Fruit fly (Drosophila melanogaster) whole organism, embryonic: ENCODE measurements around the gene Tim8.
A peak's percentile ranks its signal among the peaks of the same experiment; 100 is the strongest.

Experiments used
- Aef1 ChIP-seq: fragments of 200-800 bp; sonication (Bioruptor generic); IDR thresholded peaks from 3 replicates; pipeline ENCODE4 v1.3.6; 2022; ENCODE audit warnings: missing biosample characterization, missing genetic modification characterization
- BtbVII ChIP-seq: fragments of 200-800 bp; sonication (Bioruptor generic); optimal IDR thresholded peaks from 3 replicates; lab custom pipeline; 2017; ENCODE audit warnings: missing biosample characterization, mild to moderate bottlenecking, missing genetic modification characterization
- CG1233 ChIP-seq: fragments of 200-800 bp; sonication (Bioruptor generic); optimal IDR thresholded peaks from 4 replicates; lab custom pipeline; 2018; ENCODE audit warnings: missing biosample characterization, mild to moderate bottlenecking, missing genetic modification characterization
- CG15269 ChIP-seq: fragments of 200-800 bp; sonication (Bioruptor generic); optimal IDR thresholded peaks from 2 replicates; lab custom pipeline; 2018; ENCODE audit warnings: missing biosample characterization, mild to moderate bottlenecking, missing genetic modification characterization, moderate library complexity
- CG1832 ChIP-seq: fragments of 200-800 bp; sonication (Bioruptor generic); optimal IDR thresholded peaks from 2 replicates; lab custom pipeline; 2017; ENCODE audit warnings: missing biosample characterization, mild to moderate bottlenecking, missing genetic modification characterization, inconsistent platforms
- CG30020 ChIP-seq: fragments of 200-800 bp; optimal IDR thresholded peaks from 2 replicates; lab custom pipeline; 2019; ENCODE audit warnings: missing biosample characterization, mild to moderate bottlenecking, missing genetic modification characterization, moderate library complexity
- CG30431 ChIP-seq: fragments of 200-800 bp; sonication (Bioruptor generic); optimal IDR thresholded peaks from 2 replicates; lab custom pipeline; 2017; ENCODE audit warnings: missing biosample characterization, missing genetic modification characterization
- CG33213 ChIP-seq: fragments of 200-800 bp; sonication (Bioruptor generic); optimal IDR thresholded peaks from 3 replicates; lab custom pipeline; 2016; ENCODE audit warnings: missing biosample characterization, missing genetic modification characterization
- CG4617 ChIP-seq: fragments of 200-800 bp; sonication (Bioruptor generic); optimal IDR thresholded peaks from 3 replicates; lab custom pipeline; 2016; ENCODE audit warnings: missing biosample characterization, missing genetic modification characterization, borderline replicate concordance
- CG6654 ChIP-seq: fragments of 200-800 bp; sonication (Bioruptor generic); optimal IDR thresholded peaks from 2 replicates; lab custom pipeline; 2017; ENCODE audit warnings: missing biosample characterization, mild to moderate bottlenecking, missing genetic modification characterization
- CG6791 ChIP-seq: fragments of 200-800 bp; sonication (Bioruptor generic); IDR thresholded peaks from 3 replicates; pipeline ENCODE4 v1.3.6; 2022; ENCODE audit warnings: missing biosample characterization, missing genetic modification characterization; ENCODE audit not compliant: partially characterized antibody
- CG7357 ChIP-seq: fragments of 200-800 bp; sonication (Bioruptor generic); IDR thresholded peaks from 3 replicates; pipeline ENCODE4 v1.3.6; 2022; ENCODE audit warnings: missing biosample characterization, missing genetic modification characterization
- CG7556 ChIP-seq: fragments of 200-800 bp; sonication (Bioruptor generic); optimal IDR thresholded peaks from 2 replicates; lab custom pipeline; 2017; ENCODE audit warnings: missing biosample characterization, mild to moderate bottlenecking, missing genetic modification characterization
- CG7839 ChIP-seq: fragments of 200-800 bp; sonication (Bioruptor generic); optimal IDR thresholded peaks from 3 replicates; lab custom pipeline; 2018; ENCODE audit warnings: missing biosample characterization, mild to moderate bottlenecking, missing genetic modification characterization, moderate library complexity
- CG7963 ChIP-seq: fragments of 200-800 bp; sonication (Bioruptor generic); IDR thresholded peaks from 3 replicates; pipeline ENCODE4 v1.3.6; 2022; ENCODE audit warnings: missing biosample characterization, missing genetic modification characterization; ENCODE audit not compliant: partially characterized antibody
- CG8281 ChIP-seq: fragments of 200-800 bp; sonication (Bioruptor generic); optimal IDR thresholded peaks from 2 replicates; lab custom pipeline; 2018; ENCODE audit warnings: missing biosample characterization, mild to moderate bottlenecking, missing genetic modification characterization, moderate library complexity
- CG8388 ChIP-seq: fragments of 200-800 bp; sonication (Bioruptor generic); optimal IDR thresholded peaks from 2 replicates; lab custom pipeline; 2019; ENCODE audit warnings: missing biosample characterization, mild to moderate bottlenecking, missing genetic modification characterization, moderate library complexity
- CoRest ChIP-seq: fragments of 200-800 bp; sonication (Bioruptor generic); optimal IDR thresholded peaks from 3 replicates; lab custom pipeline; 2018; ENCODE audit warnings: missing biosample characterization, mild to moderate bottlenecking, missing genetic modification characterization, moderate library complexity
- Dad ChIP-seq: fragments of 200-800 bp; sonication (Bioruptor generic); optimal IDR thresholded peaks from 3 replicates; lab custom pipeline; 2016; ENCODE audit warnings: missing biosample characterization, missing genetic modification characterization
- Dll ChIP-seq: fragments of 200-800 bp; sonication (Bioruptor generic); IDR thresholded peaks from 4 replicates; pipeline ENCODE4 v1.3.6; 2022; ENCODE audit warnings: missing biosample characterization, missing genetic modification characterization; ENCODE audit not compliant: partially characterized antibody
- E2f1 ChIP-seq: fragments of 200-800 bp; sonication (Bioruptor generic); IDR thresholded peaks from 2 replicates; pipeline ENCODE4 v1.3.6; 2022; ENCODE audit warnings: missing biosample characterization, missing genetic modification characterization
- H2.0 ChIP-seq: fragments of 200-800 bp; sonication (Bioruptor generic); IDR thresholded peaks from 2 replicates; pipeline ENCODE4 v1.3.6; 2022; ENCODE audit warnings: missing biosample characterization, missing genetic modification characterization
- Hr78 ChIP-seq, 2 experiments: fragments of 200-800 bp in 1 of 2; fragments of >200 bp in 1 of 2; sonication (Bioruptor generic) in 1 of 2; optimal IDR thresholded peaks; 2 replicates each; lab custom pipeline; 2017 to 2019; ENCODE audit warnings: missing biosample characterization in 2 of 2, missing genetic modification characterization in 2 of 2, mild to moderate bottlenecking in 1 of 2, moderate library complexity in 1 of 2
- Lim3 ChIP-seq: fragments of 200-800 bp; sonication (Bioruptor generic); IDR thresholded peaks from 2 replicates; pipeline ENCODE4 v1.3.6; 2022; ENCODE audit warnings: missing biosample characterization, missing genetic modification characterization
- Lpt ChIP-seq: fragments of >200 bp; optimal IDR thresholded peaks from 2 replicates; lab custom pipeline; 2018; ENCODE audit warnings: missing biosample characterization, missing genetic modification characterization
- Nf-YB ChIP-seq: fragments of 200-800 bp; sonication (Bioruptor generic); optimal IDR thresholded peaks from 3 replicates; lab custom pipeline; 2019; ENCODE audit warnings: missing biosample characterization, mild to moderate bottlenecking, missing genetic modification characterization, moderate library complexity
- Oli ChIP-seq: fragments of 200-800 bp; sonication (Bioruptor generic); optimal IDR thresholded peaks from 2 replicates; lab custom pipeline; 2018; ENCODE audit warnings: missing biosample characterization, mild to moderate bottlenecking, missing genetic modification characterization, moderate library complexity
- Opbp ChIP-seq: fragments of 200-800 bp; sonication (Bioruptor generic); IDR thresholded peaks from 3 replicates; pipeline ENCODE4 v1.3.6; 2022; ENCODE audit warnings: missing biosample characterization, missing genetic modification characterization; ENCODE audit not compliant: partially characterized antibody
- Scr ChIP-seq: fragments of 200-800 bp; sonication (Bioruptor generic); IDR thresholded peaks from 2 replicates; pipeline ENCODE4 v1.3.6; 2022; ENCODE audit warnings: missing biosample characterization, missing genetic modification characterization; ENCODE audit not compliant: partially characterized antibody
- amos ChIP-seq: fragments of 200-800 bp; sonication (Bioruptor generic); IDR thresholded peaks from 2 replicates; pipeline ENCODE4 v1.3.6; 2022; ENCODE audit warnings: missing biosample characterization, missing genetic modification characterization; ENCODE audit not compliant: partially characterized antibody
- bbx ChIP-seq: fragments of 200-800 bp; sonication (Bioruptor generic); IDR thresholded peaks from 2 replicates; pipeline ENCODE4 v1.3.6; 2022; ENCODE audit warnings: missing biosample characterization, missing genetic modification characterization; ENCODE audit not compliant: partially characterized antibody
- caup ChIP-seq: fragments of 200-800 bp; sonication (Bioruptor generic); optimal IDR thresholded peaks from 3 replicates; lab custom pipeline; 2017; ENCODE audit warnings: missing biosample characterization, mild to moderate bottlenecking, missing genetic modification characterization, moderate library complexity; ENCODE audit not compliant: severe bottlenecking
- cg ChIP-seq: fragments of 200-800 bp; sonication (Bioruptor generic); optimal IDR thresholded peaks from 3 replicates; lab custom pipeline; 2019; ENCODE audit warnings: missing biosample characterization, mild to moderate bottlenecking, missing genetic modification characterization, moderate library complexity
- dysf ChIP-seq: fragments of 200-800 bp; sonication (Bioruptor generic); IDR thresholded peaks from 3 replicates; pipeline ENCODE4 v1.3.6; 2022; ENCODE audit warnings: missing biosample characterization, missing genetic modification characterization
- fru ChIP-seq: fragments of >200 bp; optimal IDR thresholded peaks from 2 replicates; lab custom pipeline; 2017
- gce ChIP-seq: fragments of 200-800 bp; sonication (Bioruptor generic); IDR thresholded peaks from 3 replicates; pipeline ENCODE4 v1.3.6; 2022; ENCODE audit warnings: missing biosample characterization, missing genetic modification characterization
- ind ChIP-seq: fragments of 200-800 bp; sonication (Bioruptor generic); optimal IDR thresholded peaks from 3 replicates; lab custom pipeline; 2016; ENCODE audit warnings: missing biosample characterization, missing genetic modification characterization
- klu ChIP-seq: fragments of 200-800 bp; sonication (Bioruptor generic); IDR thresholded peaks from 2 replicates; pipeline ENCODE4 v1.3.6; 2022; ENCODE audit warnings: missing biosample characterization, missing genetic modification characterization
- mld ChIP-seq: fragments of 200-800 bp; sonication (Bioruptor generic); IDR thresholded peaks from 3 replicates; pipeline ENCODE4 v1.3.6; 2022; ENCODE audit warnings: missing biosample characterization, missing genetic modification characterization; ENCODE audit not compliant: partially characterized antibody
- ranshi ChIP-seq: fragments of 200-800 bp; sonication (Bioruptor generic); IDR thresholded peaks from 2 replicates; pipeline ENCODE4 v1.3.6; 2022; ENCODE audit warnings: missing biosample characterization, missing genetic modification characterization
- shn ChIP-seq: fragments of 200-800 bp; sonication (Bioruptor generic); optimal IDR thresholded peaks from 3 replicates; lab custom pipeline; 2016; ENCODE audit warnings: missing biosample characterization, missing genetic modification characterization
- sim ChIP-seq: fragments of 200-800 bp; sonication (Bioruptor generic); IDR thresholded peaks from 2 replicates; pipeline ENCODE4 v1.3.6; 2022; ENCODE audit warnings: missing biosample characterization, missing genetic modification characterization
- so ChIP-seq: fragments of 200-800 bp; sonication (Bioruptor generic); IDR thresholded peaks from 3 replicates; pipeline ENCODE4 v1.3.6; 2022; ENCODE audit warnings: missing biosample characterization, missing genetic modification characterization
- ssp ChIP-seq: fragments of 200-800 bp; sonication (Bioruptor generic); IDR thresholded peaks from 2 replicates; pipeline ENCODE4 v1.3.6; 2022; ENCODE audit warnings: missing biosample characterization, missing genetic modification characterization
- toy ChIP-seq: fragments of 200-800 bp; sonication (Bioruptor generic); IDR thresholded peaks from 2 replicates; pipeline ENCODE4 v1.3.6; 2022; ENCODE audit warnings: missing biosample characterization, missing genetic modification characterization
- twi ChIP-seq: fragments of 200-800 bp; optimal IDR thresholded peaks from 2 replicates; lab custom pipeline; 2019; ENCODE audit warnings: missing biosample characterization, mild to moderate bottlenecking, missing genetic modification characterization, moderate library complexity
- tx ChIP-seq: fragments of 200-800 bp; sonication (Bioruptor generic); optimal IDR thresholded peaks from 2 replicates; lab custom pipeline; 2016; ENCODE audit warnings: missing biosample characterization, missing genetic modification characterization
- unc-4 ChIP-seq: fragments of 200-800 bp; sonication (Bioruptor generic); IDR thresholded peaks from 2 replicates; pipeline ENCODE4 v1.3.6; 2022; ENCODE audit warnings: missing biosample characterization, missing genetic modification characterization; ENCODE audit not compliant: partially characterized antibody
- usp ChIP-seq: fragments of >200 bp; optimal IDR thresholded peaks from 2 replicates; lab custom pipeline; 2017; ENCODE audit warnings: missing biosample characterization, missing genetic modification characterization

Gene Tim8

DNA sequence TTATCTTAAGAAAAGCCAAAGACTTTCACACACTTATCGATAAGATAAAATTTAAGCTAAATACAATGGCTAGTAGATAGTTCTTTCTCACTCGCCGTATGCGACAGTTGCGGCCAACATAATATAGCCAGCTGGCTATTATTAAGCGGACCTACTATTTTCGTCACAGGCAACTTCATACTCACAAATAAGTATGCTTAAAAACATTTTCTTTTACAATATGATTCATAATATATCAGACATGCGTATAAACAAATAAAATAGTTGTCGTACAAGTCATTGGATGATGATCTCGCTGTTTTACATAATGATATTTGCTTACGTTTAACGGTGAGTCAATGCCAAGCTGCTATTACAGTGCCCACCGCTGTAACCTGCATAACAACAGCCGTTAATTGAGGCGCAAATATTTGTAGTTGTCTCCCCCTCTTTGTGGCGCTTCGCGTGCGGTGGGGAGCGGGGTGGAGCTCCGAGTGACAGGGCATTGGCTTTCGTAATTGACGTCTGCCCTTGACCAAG lies 42.0 kb upstream of the Tim8 start (continued):
- TF ChIP-seq amos (GFP tag; lab: Robert Waterston, UW), result no peak; the same call in 1 of the 2 replicates
- peak; percentile 9 for TF ChIP-seq Dad
- peak; percentile 80 for TF ChIP-seq CoRest
- peak; percentile 13 for TF ChIP-seq twi (tag; lab: Kevin White, UChicago)
- no peak for TF ChIP-seq toy (GFP tag; lab: Robert Waterston, UW)
- TF ChIP-seq CG15269 (tag; lab: Kevin White, UChicago), result peak; percentile 80
- peak; percentile 55 for TF ChIP-seq CG6654 (GFP tag; lab: Kevin White, UChicago)
- no peak for TF ChIP-seq Lpt
- TF ChIP-seq CG8281, result peak; percentile 26
- TF ChIP-seq CG1832 (GFP tag; lab: Kevin White, UChicago), result no peak
- peak; percentile 21 for TF ChIP-seq tx (GFP tag; lab: Kevin White, UChicago)
- no peak for TF ChIP-seq Lim3
- no peak for TF ChIP-seq bbx (GFP tag; lab: Robert Waterston, UW)
- peak; percentile 27 for TF ChIP-seq CG30431 (GFP tag; lab: Kevin White, UChicago)
- TF ChIP-seq Scr (GFP tag; lab: Robert Waterston, UW), result no peak
- peak; percentile 3 for TF ChIP-seq CG4617 (GFP tag; lab: Kevin White, UChicago)
- peak; percentile 58 for TF ChIP-seq ind (GFP tag; lab: Kevin White, UChicago)
- peak; percentile 63 for TF ChIP-seq ranshi
- no peak for TF ChIP-seq CG7963 (GFP tag; lab: Robert Waterston, UW)
- TF ChIP-seq Nf-YB (GFP tag; lab: Kevin White, UChicago), result peak; percentile 7
- peak; percentile 60 for TF ChIP-seq caup (GFP tag; lab: Kevin White, UChicago)
- TF ChIP-seq CG33213, result peak; percentile 43
- 0 out of 3 replicates have a peak, but pooled peaks have one; percentile 32 for TF ChIP-seq gce (GFP tag; lab: Robert Waterston, UW)
- TF ChIP-seq E2f1, result peak; percentile 54
- TF ChIP-seq CG6791, result no peak
- 0 out of 3 replicates have a peak, but pooled peaks have one; percentile 37 for TF ChIP-seq CG7357 (GFP tag; lab: Robert Waterston, UW)
- peak; percentile 73 for TF ChIP-seq CG7556 (GFP tag; lab: Kevin White, UChicago)
- peak; percentile 58; the same call in 1 of the 3 replicates for TF ChIP-seq so
- no peak for TF ChIP-seq sim
- TF ChIP-seq ssp (GFP tag; lab: Robert Waterston, UW), result no peak
- TF ChIP-seq usp (GFP tag; lab: Kevin White, UChicago), result no peak
- no peak for TF ChIP-seq cg
- peak in 1 of 2 experiments; percentile 69 for TF ChIP-seq Hr78 (GFP tag; optimal IDR thresholded peaks at IDR 0.05; lab: Kevin White, UChicago)
- TF ChIP-seq klu (GFP tag; lab: Robert Waterston, UW), result 0 out of 2 replicates have a peak, but pooled peaks have one; percentile 19
- no peak for TF ChIP-seq unc-4 (GFP tag; lab: Robert Waterston, UW)
- peak; percentile 43 for TF ChIP-seq shn (GFP tag; lab: Kevin White, UChicago)
- TF ChIP-seq Opbp (GFP tag; lab: Robert Waterston, UW), result no peak
- TF ChIP-seq CG1233 (GFP tag; lab: Kevin White, UChicago), result peak; percentile 50
- TF ChIP-seq dysf (GFP tag; lab: Robert Waterston, UW), result peak; percentile 77
- peak; percentile 50 for TF ChIP-seq Aef1
- TF ChIP-seq BtbVII (GFP tag; lab: Kevin White, UChicago), result peak; percentile 59
- TF ChIP-seq Oli (tag; lab: Kevin White, UChicago), result peak; percentile 81
- TF ChIP-seq mld (GFP tag; lab: Robert Waterston, UW), result no peak
- no peak for TF ChIP-seq Dll (GFP tag; lab: Robert Waterston, UW)
- TF ChIP-seq fru (lab: Kevin White, UChicago), result no peak
- TF ChIP-seq CG8388 (GFP tag; lab: Kevin White, UChicago), result peak; percentile 70
- TF ChIP-seq CG30020 (tag; lab: Kevin White, UChicago), result no peak
- TF ChIP-seq H2.0, result peak; percentile 22
- peak; percentile 82 for TF ChIP-seq CG7839 (tag; lab: Kevin White, UChicago)
